Fruit fly (Drosophila melanogaster) S2 (cell line): Measurements from ENCODE around the gene CG14362.

Experiments
- CG8478 ChIP-seq: fragments of >200 bp; optimal IDR thresholded peaks from 2 replicates; lab custom pipeline; 2018
- CTCF ChIP-seq, 2 experiments: fragments of >200 bp; optimal IDR thresholded peaks; 2 replicates each; lab custom pipeline; 2018

The CG14362 gene

DNA sequence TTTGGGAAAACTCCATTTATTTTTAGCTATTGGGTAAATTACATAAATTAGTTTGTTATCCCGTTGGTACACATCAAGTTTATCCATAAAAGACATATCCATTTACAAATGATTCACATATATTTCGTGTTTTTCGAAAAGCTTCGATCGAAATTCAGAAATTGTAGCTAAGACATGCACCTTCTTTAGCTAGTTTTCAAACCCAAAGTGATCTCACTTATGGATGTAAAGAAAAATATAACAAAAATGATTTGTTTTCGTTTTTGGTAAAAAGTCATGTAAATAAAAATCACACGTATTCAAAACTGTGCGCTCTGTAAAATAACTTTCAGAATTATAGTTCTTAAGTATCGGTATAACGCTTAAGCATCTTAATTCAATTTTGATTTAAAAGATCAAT is 21.7 kb downstream of the CG14362 start:
- TF ChIP-seq CTCF (optimal IDR thresholded peaks at IDR 0.05; lab: Kevin White, UChicago) = peak; percentile 63 to 78
- TF ChIP-seq CG8478 (lab: Kevin White, UChicago) = no peak

DNA sequence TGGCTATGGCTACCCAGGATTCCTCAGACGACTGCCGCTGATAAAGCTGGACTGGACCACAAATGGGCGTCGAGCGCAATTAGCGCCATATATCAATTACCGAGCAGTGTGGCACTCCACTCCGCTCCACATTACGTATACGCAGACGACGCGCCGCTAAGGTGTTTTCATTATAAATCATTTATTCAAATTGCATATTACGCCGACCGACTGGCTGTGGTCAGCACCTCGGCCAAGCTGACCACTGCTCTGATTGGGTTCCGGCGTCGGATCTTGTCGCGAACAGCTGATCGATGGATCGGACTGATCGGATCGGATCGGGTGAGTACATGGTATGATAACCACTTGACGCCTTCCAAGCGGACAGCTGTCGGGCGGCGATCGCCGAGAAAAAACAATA is 22.3 kb downstream of the CG14362 start:
- TF ChIP-seq CG8478 (lab: Kevin White, UChicago) (no peak), CTCF (optimal IDR thresholded peaks at IDR 0.05; lab: Kevin White, UChicago) (no peak)

DNA sequence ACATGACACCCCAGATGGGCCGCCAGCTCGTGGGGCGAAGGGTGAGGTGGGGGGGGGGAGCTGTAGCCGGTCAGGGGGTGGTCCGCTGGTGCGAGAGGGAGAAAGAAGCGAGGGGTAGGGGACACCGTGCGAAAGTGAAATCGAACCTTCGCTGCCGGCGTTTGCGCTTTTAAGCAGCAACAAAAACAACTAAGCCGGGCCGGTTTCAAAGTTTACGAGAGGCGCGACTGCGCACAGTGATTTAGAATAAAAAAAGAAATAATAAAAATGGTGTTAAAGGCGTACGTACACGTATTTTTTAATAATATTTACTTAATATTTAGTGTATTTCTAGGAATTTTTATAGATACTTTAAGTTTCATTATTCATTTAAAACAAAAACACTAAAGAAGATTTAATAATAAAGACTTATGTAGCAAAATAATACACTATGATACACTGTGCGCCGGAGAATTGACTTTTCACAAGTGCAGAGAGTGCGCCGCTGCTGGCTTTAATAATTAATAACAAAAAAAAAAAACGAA is 23.6 kb downstream of the CG14362 start:
- no peak for TF ChIP-seq CG8478 (lab: Kevin White, UChicago)
- TF ChIP-seq CTCF (optimal IDR thresholded peaks at IDR 0.05; lab: Kevin White, UChicago) = no peak

DNA sequence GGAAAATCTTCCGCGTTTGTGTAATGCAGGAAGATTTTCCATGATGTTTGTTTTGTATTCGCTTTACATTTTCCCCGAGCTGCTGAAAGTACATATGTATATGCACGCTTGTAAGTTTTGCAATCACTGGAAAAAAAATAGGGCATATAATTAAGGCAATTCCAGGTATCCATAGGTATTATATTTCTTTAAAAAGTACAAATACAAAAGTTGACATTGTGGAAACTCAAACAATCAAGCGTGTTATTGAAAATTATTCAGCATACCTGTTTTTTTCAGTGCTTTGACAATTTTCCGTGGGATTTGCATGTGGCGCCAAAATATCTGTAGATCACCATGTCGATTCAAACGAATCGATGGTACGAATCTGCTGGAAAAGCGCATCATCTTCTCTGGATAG is 24.2 kb downstream of the CG14362 start:
- no peak for TF ChIP-seq CG8478 (lab: Kevin White, UChicago)
- no peak for TF ChIP-seq CTCF (optimal IDR thresholded peaks at IDR 0.05; lab: Kevin White, UChicago)

DNA sequence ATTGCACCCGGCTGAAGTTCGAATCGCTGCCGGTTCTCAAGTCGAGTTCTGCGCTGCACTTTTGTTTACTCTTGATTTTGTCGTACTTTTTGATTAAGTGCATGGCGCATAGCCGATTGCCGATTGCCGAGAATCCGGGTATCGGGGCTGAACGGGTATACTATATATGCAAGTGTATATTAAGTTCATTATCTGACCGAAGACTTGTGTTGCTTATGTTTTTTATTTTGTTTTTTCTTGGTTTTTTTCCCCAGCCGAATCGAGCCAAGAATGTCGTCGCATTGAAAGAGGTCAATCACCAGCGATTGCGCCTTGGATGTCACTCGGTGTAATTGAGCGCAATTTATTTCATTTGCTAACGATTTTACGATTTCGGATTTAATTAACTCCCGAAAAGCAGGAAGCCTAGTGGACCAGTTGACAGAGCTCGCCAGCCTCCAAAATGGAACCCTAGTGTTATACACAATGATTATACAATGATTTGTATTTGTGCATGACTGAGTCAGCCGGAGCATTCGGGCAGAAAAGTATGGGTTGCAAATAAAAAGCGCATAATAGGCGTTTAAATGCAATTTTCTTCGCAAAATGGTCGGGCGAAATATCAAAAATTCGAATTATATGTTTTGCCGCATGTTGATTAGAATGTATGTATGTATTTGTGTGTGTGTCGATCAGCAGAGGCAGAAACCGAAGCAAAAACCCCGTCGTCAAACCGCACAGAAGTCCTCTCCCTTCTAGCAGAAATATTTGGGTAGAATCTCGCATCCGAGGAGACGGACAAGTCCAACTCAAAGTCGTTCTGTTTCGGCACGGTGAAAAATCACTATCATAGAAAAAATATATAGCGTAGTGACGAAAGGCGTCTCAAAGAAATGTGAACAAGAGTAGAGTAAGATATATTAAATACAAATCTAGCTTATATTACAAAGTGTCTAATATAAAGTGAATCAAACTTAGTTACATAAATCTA is 27.0 kb downstream of the CG14362 start, which contains the start of gene Mst87F:
Mst87F (minus strand) TSS at position 56 of the 970 bp plus-strand sequence.
- TF ChIP-seq CTCF (optimal IDR thresholded peaks at IDR 0.05; lab: Kevin White, UChicago) = no peak
- no peak for TF ChIP-seq CG8478 (lab: Kevin White, UChicago)

DNA sequence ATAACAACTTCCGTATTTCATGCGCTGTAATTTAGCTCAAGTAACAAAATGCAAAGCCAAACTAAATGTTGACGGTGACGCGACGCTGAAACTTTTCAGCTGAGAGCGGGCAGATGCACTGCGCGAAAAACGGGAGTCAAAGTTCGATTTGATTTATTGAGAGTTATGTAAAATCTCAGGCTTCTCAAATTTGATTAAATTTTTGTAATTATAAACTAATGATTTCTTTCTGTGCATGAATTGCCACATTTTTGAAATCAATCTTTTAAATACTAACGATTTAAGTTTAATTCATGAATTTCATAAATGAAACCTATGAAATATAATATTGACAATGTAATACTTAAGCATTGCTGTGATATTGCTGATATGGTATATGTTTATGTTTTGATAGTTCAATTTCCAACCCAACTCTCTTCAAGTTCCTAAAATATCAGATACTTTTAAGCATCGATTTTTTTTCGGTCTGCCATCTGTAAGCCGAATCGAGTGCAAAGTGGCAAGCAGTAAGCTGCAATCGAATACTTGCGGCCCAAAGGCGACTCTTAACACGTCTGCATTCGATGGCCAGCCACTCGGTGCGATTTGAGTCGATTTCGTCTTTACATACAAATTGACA is 32.5 kb downstream of the CG14362 start:
- no peak for TF ChIP-seq CTCF (optimal IDR thresholded peaks at IDR 0.05; lab: Kevin White, UChicago)
- TF ChIP-seq CG8478 (lab: Kevin White, UChicago) = no peak

DNA sequence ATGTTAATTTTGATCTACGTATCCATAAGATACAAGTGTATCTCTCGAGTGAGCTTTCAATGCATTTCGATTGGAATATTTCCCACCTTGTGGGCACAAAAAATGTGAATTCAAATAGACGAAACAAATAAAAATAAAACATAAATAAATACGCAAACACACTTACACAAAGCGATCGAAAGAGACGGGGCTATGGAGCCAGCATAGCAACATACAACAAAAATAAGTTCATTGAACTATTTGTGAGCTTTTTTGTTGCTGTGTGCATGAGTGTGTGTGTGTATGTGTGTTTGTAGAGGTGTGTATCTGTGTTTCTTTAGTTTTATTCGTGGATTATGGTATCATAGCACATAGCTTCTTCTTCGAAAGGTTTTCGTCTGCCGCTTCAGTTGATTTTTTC is 34.8 kb downstream of the CG14362 start:
- TF ChIP-seq CG8478 (lab: Kevin White, UChicago) (no peak), CTCF (optimal IDR thresholded peaks at IDR 0.05; lab: Kevin White, UChicago) (no peak)

DNA sequence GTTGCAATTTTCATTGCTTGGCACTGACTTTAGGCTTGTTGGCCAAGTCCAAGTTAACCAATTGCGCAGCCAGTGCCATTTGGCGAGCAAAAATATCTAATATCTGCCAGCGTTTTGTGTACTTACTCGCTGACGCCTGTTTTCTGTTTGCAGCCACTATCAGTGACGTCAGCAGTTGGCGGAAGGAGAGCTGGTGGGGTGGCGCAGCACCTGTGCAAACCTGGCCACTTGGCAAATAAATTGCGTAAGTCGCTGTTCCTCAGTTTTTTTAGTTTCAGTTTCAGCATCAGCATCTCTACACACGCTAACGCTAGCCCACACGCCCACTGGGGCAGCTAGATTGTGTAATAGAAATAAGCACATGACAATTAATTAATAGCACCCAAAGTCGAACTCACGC is 36.2 kb downstream of the CG14362 start:
- TF ChIP-seq CG8478 (lab: Kevin White, UChicago) (no peak), CTCF (optimal IDR thresholded peaks at IDR 0.05; lab: Kevin White, UChicago) (no peak)

DNA sequence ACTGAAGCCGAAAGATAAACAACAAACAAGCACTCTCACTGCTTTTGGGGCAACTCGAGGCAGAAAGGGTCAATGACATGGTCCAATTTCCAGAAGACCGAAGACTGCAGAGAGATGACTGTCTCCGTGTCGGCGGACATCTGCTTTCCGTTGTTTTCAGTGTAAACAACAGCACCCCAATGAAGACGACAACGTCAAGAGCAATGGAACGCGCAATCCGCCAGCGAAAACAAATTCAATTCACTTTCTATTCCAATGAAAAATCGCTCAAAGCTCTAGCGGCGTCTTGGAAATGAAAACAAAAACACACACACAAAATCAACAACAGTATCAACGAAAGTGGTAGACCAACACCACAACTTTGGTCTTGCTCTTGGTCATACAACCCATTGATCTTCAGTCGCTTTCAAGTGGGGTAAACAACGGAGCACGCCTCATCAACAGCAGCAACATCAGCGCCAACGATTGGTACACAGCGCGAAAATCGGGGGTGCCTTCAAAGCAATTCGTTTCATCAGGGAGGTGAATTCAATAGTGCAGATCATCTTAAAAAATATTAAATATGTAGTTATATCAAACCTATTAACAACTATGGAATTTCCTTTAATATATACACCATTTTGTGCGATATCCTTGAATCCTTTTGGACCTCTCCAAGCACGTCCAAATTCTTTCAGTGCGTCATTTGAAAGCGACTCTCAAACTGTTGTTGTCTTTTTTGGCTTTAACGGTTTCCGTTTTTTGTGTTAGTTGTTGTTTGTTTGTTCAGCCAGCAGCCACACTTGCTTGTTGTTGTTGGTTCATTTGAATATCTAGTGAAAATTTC is 37.6 kb downstream of the CG14362 start:
- TF ChIP-seq CTCF (optimal IDR thresholded peaks at IDR 0.05; lab: Kevin White, UChicago) (no peak), CG8478 (lab: Kevin White, UChicago) (no peak)

DNA sequence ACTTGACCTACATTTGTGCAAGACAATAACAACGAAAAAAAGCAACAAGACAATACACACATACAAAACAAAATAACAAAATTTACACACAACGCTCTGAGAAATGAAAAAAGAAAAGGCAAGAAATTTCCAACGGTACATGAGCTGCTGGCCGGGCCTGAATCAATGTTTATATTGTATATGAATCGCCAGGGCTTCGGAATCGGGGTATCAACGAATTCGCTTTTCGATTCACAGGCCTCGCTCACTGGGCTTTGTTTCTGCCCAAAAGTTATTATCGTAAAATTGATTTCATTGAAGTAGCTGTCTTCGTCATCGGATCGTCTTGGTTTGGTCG is 38.9 kb downstream of the CG14362 start:
- TF ChIP-seq CTCF (optimal IDR thresholded peaks at IDR 0.05; lab: Kevin White, UChicago) (no peak), CG8478 (lab: Kevin White, UChicago) (no peak)

DNA sequence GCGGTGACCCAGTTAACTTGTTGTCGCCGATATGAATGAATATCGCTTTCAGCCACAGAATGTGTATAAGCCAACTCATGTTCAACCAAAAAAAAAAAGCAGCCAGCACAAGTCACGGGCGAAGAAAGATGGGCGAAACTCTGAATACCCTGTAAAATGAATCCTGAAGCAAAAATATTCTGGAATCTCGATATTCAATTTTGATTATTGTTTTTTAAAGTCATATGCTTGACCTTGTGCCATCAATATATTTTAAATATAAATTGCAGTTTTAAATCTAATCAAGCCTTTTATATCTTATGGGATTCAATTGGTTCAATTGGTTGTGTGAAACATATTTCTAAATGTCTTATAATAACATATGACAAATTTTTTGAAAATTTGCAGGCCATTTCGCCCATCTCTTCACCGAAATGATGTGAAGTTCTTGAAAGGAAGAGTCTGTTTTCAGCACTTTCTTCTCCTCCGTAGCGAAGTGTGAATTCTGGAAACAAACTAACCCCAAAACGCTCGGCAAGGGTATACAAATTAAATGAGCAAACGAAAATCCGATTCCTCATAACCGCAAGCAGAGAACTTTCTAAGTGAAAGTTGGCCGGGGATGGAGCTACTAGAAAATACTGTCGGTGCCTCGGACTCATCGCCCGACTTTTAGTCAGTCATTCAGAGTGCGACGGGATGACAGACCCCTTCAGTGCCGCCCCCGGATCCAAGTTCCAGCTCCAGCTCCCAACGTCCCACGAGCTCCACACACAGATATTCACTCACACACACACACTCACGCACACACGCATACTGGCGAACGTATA is 39.5 kb downstream of the CG14362 start:
- TF ChIP-seq CG8478 (lab: Kevin White, UChicago) (no peak), CTCF (optimal IDR thresholded peaks at IDR 0.05; lab: Kevin White, UChicago) (no peak)

DNA sequence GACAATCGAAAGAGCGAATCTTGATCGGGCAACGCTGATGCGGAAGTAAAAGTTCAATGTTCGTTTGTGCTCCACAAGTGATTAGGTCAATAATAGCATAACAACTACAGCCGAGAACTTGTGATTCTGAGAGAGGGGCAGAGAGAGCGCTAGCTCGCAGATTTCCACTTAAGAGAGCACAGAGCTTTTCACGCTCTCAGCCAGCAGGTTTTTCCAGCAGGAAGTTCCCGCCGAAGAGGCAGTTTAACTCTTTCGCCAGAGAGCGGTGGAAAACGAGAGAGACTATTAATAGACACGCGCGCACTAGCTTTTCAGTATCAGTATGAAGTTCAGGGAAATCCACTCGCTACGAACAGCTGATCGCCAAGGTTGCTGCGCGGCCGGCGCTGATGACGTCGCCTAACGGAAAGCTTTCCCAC is 40.2 kb downstream of the CG14362 start:
- no peak for TF ChIP-seq CG8478 (lab: Kevin White, UChicago)
- TF ChIP-seq CTCF (optimal IDR thresholded peaks at IDR 0.05; lab: Kevin White, UChicago) = no peak

DNA sequence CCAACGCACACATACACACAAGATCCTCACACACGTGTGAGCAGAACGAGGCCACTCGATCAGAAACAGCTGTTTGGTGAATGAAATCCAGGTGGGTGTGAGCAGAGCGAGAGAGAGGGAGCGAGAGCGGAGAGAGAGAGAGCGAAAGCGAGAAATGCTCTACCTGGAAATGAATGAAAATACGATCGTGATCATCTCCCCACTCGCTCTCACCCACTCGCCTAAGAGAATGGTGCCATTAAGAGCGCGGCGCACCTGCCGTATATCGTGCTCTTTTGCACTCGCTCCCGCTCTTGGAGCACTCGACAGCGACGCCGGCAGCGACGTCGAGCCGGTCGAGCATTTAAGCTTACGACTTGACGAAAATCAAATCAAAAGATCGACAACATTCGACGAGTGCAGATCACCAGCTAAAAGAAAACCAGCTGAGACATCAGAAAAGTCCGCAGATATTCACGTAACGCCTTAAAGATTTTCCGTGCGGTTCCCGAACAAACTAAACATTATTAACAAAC is 42.5 kb downstream of the CG14362 start, which contains the start of the genes tal-1A, tal-2A, tal-3A and tal-AA:
tal-1A (plus strand) TSS at position 374 of the 515 bp plus-strand sequence.
tal-2A (plus strand) TSS at position 374 of the 515 bp plus-strand sequence.
tal-3A (plus strand) TSS at position 374 of the 515 bp plus-strand sequence.
tal-AA (plus strand) TSS at position 374 of the 515 bp plus-strand sequence.
- TF ChIP-seq CG8478 (lab: Kevin White, UChicago) = no peak
- no peak for TF ChIP-seq CTCF (optimal IDR thresholded peaks at IDR 0.05; lab: Kevin White, UChicago)
